In genomic region chrX:16040207-16040716, ce11 we compare ENCODE assay signal across 2 worm cellular contexts.
A peak's percentile ranks its signal among the peaks of the same experiment; 100 is the strongest.
TF ChIP-seq lines count a peak whose summit lies in the region.

Gene B0395.3 (minus strand): TSS chrX:16040257.

TF ChIP-seq in whole organism, L2 larva, 48 proteins besides CTCF, POLR2A, EP300 and RAD21 (continued from another document):
- TF ChIP-seq mdl-1 (tag; optimal IDR thresholded peaks at IDR 0.05; lab: Kevin White, UChicago) (no peak), ceh-82 (tag; optimal IDR thresholded peaks at IDR 0.05; lab: Kevin White, UChicago) (no peak), ztf-1 (GFP tag; conservative IDR thresholded peaks at IDR 0.05; lab: Robert Waterston, UW) (no peak), nhr-21 (tag; optimal IDR thresholded peaks at IDR 0.05; lab: Kevin White, UChicago) (no peak), zag-1 (tag; optimal IDR thresholded peaks at IDR 0.05; lab: Kevin White, UChicago) (no peak), nhr-12 (tag; optimal IDR thresholded peaks at IDR 0.05; lab: Kevin White, UChicago) (no peak), skn-1 (tag; optimal IDR thresholded peaks at IDR 0.05; lab: Kevin White, UChicago) (no peak), peb-1 (tag; optimal IDR thresholded peaks at IDR 0.05; lab: Kevin White, UChicago) (no peak), sma-3 (GFP tag; optimal IDR thresholded peaks at IDR 0.05; lab: Kevin White, UChicago) (no peak), unc-39 (tag; optimal IDR thresholded peaks at IDR 0.05; lab: Kevin White, UChicago) (no peak), elt-3 (tag; optimal IDR thresholded peaks at IDR 0.05; lab: Kevin White, UChicago) (no peak), dmd-4 (tag; optimal IDR thresholded peaks at IDR 0.05; lab: Kevin White, UChicago) (no peak), lin-13 (GFP tag; optimal IDR thresholded peaks at IDR 0.05; lab: Kevin White, UChicago) (no peak), F13H6.1 (tag; optimal IDR thresholded peaks at IDR 0.05; lab: Kevin White, UChicago) (peak; percentile 62), mab-5 (tag; optimal IDR thresholded peaks at IDR 0.05; lab: Kevin White, UChicago) (no peak), nhr-10 (tag; optimal IDR thresholded peaks at IDR 0.05; lab: Kevin White, UChicago) (no peak), elt-1 (tag; optimal IDR thresholded peaks at IDR 0.05; lab: Kevin White, UChicago) (no peak), nhr-23 (tag; optimal IDR thresholded peaks at IDR 0.05; lab: Kevin White, UChicago) (no peak), snpc-4 (tag; optimal IDR thresholded peaks at IDR 0.05; lab: Kevin White, UChicago) (no peak), nhr-77 (tag; optimal IDR thresholded peaks at IDR 0.05; lab: Kevin White, UChicago) (no peak), ztf-4 (tag; optimal IDR thresholded peaks at IDR 0.05; lab: Kevin White, UChicago) (no peak), unc-62 (GFP tag; optimal IDR thresholded peaks at IDR 0.05; lab: Kevin White, UChicago) (no peak), ama-1 (optimal IDR thresholded peaks at IDR 0.05; lab: Kevin White, UChicago) (no peak), lin-11 (tag; optimal IDR thresholded peaks at IDR 0.05; lab: Kevin White, UChicago) (peak; percentile 13), crh-2 (tag; optimal IDR thresholded peaks at IDR 0.05; lab: Kevin White, UChicago) (peak; percentile 22)

TF ChIP-seq in whole organism, L4 larva, 104 proteins besides CTCF, POLR2A, EP300 and RAD21 (continued from another document):
- TF ChIP-seq duxl-1 (tag; optimal IDR thresholded peaks at IDR 0.05; lab: Kevin White, UChicago; ENCODE audit: poor library complexity) = no peak
- no peak for TF ChIP-seq F37D6.2 (tag; optimal IDR thresholded peaks at IDR 0.05; lab: Kevin White, UChicago)
- no peak for TF ChIP-seq lin-15B (tag; optimal IDR thresholded peaks at IDR 0.05; lab: Kevin White, UChicago)
- TF ChIP-seq spr-1 (tag; optimal IDR thresholded peaks at IDR 0.05; lab: Kevin White, UChicago) = no peak
- no peak for TF ChIP-seq daf-19 (GFP tag; conservative IDR thresholded peaks at IDR 0.05; lab: Robert Waterston, UW)
- no peak for TF ChIP-seq lin-13 (GFP tag; optimal IDR thresholded peaks at IDR 0.05; lab: Kevin White, UChicago)
- no peak for TF ChIP-seq Y5F2A.4 (GFP tag; optimal IDR thresholded peaks at IDR 0.05; lab: Kevin White, UChicago)
- peak in 1 of 2 experiments; percentile 66 for TF ChIP-seq daf-16 (GFP tag; optimal IDR thresholded peaks at IDR 0.05; lab: Kevin White, UChicago)
- TF ChIP-seq daf-16 (tag; optimal IDR thresholded peaks at IDR 0.05; lab: Kevin White, UChicago) = peak; percentile 67
- TF ChIP-seq saeg-2 (GFP tag; IDR thresholded peaks at IDR 0.05; lab: Robert Waterston, UW) = no peak
- TF ChIP-seq ztf-7 (tag; optimal IDR thresholded peaks at IDR 0.05; lab: Kevin White, UChicago) = no peak
- TF ChIP-seq nhr-25 (tag; optimal IDR thresholded peaks at IDR 0.05; lab: Kevin White, UChicago; ENCODE audit: borderline replicate concordance, insufficient read depth) = peak; percentile 24
- TF ChIP-seq T20F7.1 (GFP tag; optimal IDR thresholded peaks at IDR 0.05; lab: Kevin White, UChicago) = no peak
- no peak for TF ChIP-seq ceh-20 (GFP tag; IDR thresholded peaks at IDR 0.05; lab: Robert Waterston, UW)
- no peak for TF ChIP-seq nhr-77 (tag; optimal IDR thresholded peaks at IDR 0.05; lab: Kevin White, UChicago)
- TF ChIP-seq zag-1 (tag; optimal IDR thresholded peaks at IDR 0.05; lab: Kevin White, UChicago) = no peak
- TF ChIP-seq egl-27 (tag; optimal IDR thresholded peaks at IDR 0.05; lab: Kevin White, UChicago) = no peak
- TF ChIP-seq skn-1 (tag; optimal IDR thresholded peaks at IDR 0.05; lab: Kevin White, UChicago) = no peak
- no peak for TF ChIP-seq ceh-28 (tag; optimal IDR thresholded peaks at IDR 0.05; lab: Kevin White, UChicago)
- TF ChIP-seq tra-1 (GFP tag; IDR thresholded peaks at IDR 0.05; lab: Robert Waterston, UW) = no peak
- no peak for TF ChIP-seq R02D3.7 (tag; optimal IDR thresholded peaks at IDR 0.05; lab: Kevin White, UChicago)
- no peak for TF ChIP-seq F49E8.2 (tag; optimal IDR thresholded peaks at IDR 0.05; lab: Kevin White, UChicago; ENCODE audit: borderline replicate concordance)
- TF ChIP-seq nhr-28 (tag; optimal IDR thresholded peaks at IDR 0.05; lab: Kevin White, UChicago) = peak; percentile 99
- TF ChIP-seq ZK546.5 (tag; optimal IDR thresholded peaks at IDR 0.05; lab: Kevin White, UChicago) = no peak
- TF ChIP-seq egl-43 (GFP tag; IDR thresholded peaks at IDR 0.05; lab: Robert Waterston, UW) = peak; percentile 58
- TF ChIP-seq mes-2 (tag; optimal IDR thresholded peaks at IDR 0.05; lab: Kevin White, UChicago; ENCODE audit: poor library complexity, severe bottlenecking) = peak; percentile 68
- no peak for TF ChIP-seq attf-4 (tag; optimal IDR thresholded peaks at IDR 0.05; lab: Kevin White, UChicago)
- TF ChIP-seq nhr-42 (GFP tag; IDR thresholded peaks at IDR 0.05; lab: Robert Waterston, UW) = no peak
- no peak; the same call in 1 of the 2 replicates for TF ChIP-seq T26A8.4 (GFP tag; IDR thresholded peaks at IDR 0.05; lab: Robert Waterston, UW)
- peak; percentile 44; the same call in 1 of the 2 replicates for TF ChIP-seq ctbp-1 (GFP tag; IDR thresholded peaks at IDR 0.05; lab: Robert Waterston, UW)
- peak; percentile 75 for TF ChIP-seq dmd-6 (GFP tag; IDR thresholded peaks at IDR 0.05; lab: Robert Waterston, UW)
- TF ChIP-seq mdl-1 (tag; optimal IDR thresholded peaks at IDR 0.05; lab: Kevin White, UChicago) = peak in 1 of 2 experiments; percentile 69
- TF ChIP-seq mxl-3 (GFP tag; optimal IDR thresholded peaks at IDR 0.05; lab: Kevin White, UChicago) = peak; percentile 59
- no peak for TF ChIP-seq madf-9 (GFP tag; conservative IDR thresholded peaks at IDR 0.05; lab: Robert Waterston, UW)
- TF ChIP-seq hif-1 (tag; optimal IDR thresholded peaks at IDR 0.05; lab: Kevin White, UChicago) = peak in 1 of 2 experiments; percentile 20
- peak in 1 of 2 experiments; percentile 97 for TF ChIP-seq unc-62 (GFP tag; optimal IDR thresholded peaks at IDR 0.05 in 1 of 2; lab: Kevin White, UChicago)
- TF ChIP-seq unc-62 (tag; optimal IDR thresholded peaks at IDR 0.05; lab: Kevin White, UChicago) = no peak
- no peak for TF ChIP-seq zfp-2 (tag; optimal IDR thresholded peaks at IDR 0.05; lab: Kevin White, UChicago)
- TF ChIP-seq nhr-41 (GFP tag; IDR thresholded peaks at IDR 0.05; lab: Robert Waterston, UW) = no peak
- TF ChIP-seq set-16 (GFP tag; IDR thresholded peaks at IDR 0.05; lab: Robert Waterston, UW) = peak; percentile 40; the same call in 1 of the 2 replicates
- peak; percentile 95 for TF ChIP-seq hlh-30 (tag; optimal IDR thresholded peaks at IDR 0.05; lab: Kevin White, UChicago; ENCODE audit: insufficient read depth)
- no peak for TF ChIP-seq mdt-29 (GFP tag; IDR thresholded peaks at IDR 0.05; lab: Robert Waterston, UW)
- peak; percentile 69 for TF ChIP-seq mep-1 (tag; optimal IDR thresholded peaks at IDR 0.05; lab: Kevin White, UChicago)
- TF ChIP-seq php-3 (GFP tag; IDR thresholded peaks at IDR 0.05; lab: Robert Waterston, UW) = no peak
- TF ChIP-seq lir-3 (tag; optimal IDR thresholded peaks at IDR 0.05; lab: Kevin White, UChicago) = no peak
- no peak for TF ChIP-seq nhr-76 (tag; optimal IDR thresholded peaks at IDR 0.05; lab: Kevin White, UChicago)
- peak; percentile 23 for TF ChIP-seq aha-1 (tag; lab: Kevin White, UChicago)
- TF ChIP-seq arid-1 (GFP tag; conservative IDR thresholded peaks at IDR 0.05; lab: Robert Waterston, UW) = no peak
- peak; percentile 75 for TF ChIP-seq hmg-1.1 (GFP tag; IDR thresholded peaks at IDR 0.05; lab: Robert Waterston, UW)
- TF ChIP-seq jun-1 (tag; optimal IDR thresholded peaks at IDR 0.05; lab: Kevin White, UChicago) = no peak
- no peak for TF ChIP-seq nhr-111 (GFP tag; optimal IDR thresholded peaks at IDR 0.05; lab: Kevin White, UChicago)
- TF ChIP-seq gei-8 (GFP tag; optimal IDR thresholded peaks at IDR 0.05; lab: Kevin White, UChicago) = no peak
- no peak for TF ChIP-seq D1046.2 (GFP tag; IDR thresholded peaks at IDR 0.05; lab: Robert Waterston, UW)
- TF ChIP-seq ces-1 (GFP tag; optimal IDR thresholded peaks at IDR 0.05; lab: Kevin White, UChicago) = no peak
- no peak for TF ChIP-seq dmd-8 (GFP tag; IDR thresholded peaks at IDR 0.05; lab: Robert Waterston, UW)
- TF ChIP-seq lsy-2 (tag; optimal IDR thresholded peaks at IDR 0.05; lab: Kevin White, UChicago) = peak in 1 of 2 experiments; percentile 30
- TF ChIP-seq dmd-9 (GFP tag; IDR thresholded peaks at IDR 0.05; lab: Robert Waterston, UW) = no peak
- no peak for TF ChIP-seq daf-8 (GFP tag; IDR thresholded peaks at IDR 0.05; lab: Robert Waterston, UW)
- no peak for TF ChIP-seq daf-12 (tag; optimal IDR thresholded peaks at IDR 0.05; lab: Kevin White, UChicago)
- TF ChIP-seq lin-39 (tag; optimal IDR thresholded peaks at IDR 0.05; lab: Kevin White, UChicago) = no peak
- TF ChIP-seq nhr-10 (tag; optimal IDR thresholded peaks at IDR 0.05; lab: Kevin White, UChicago) = no peak
- TF ChIP-seq F26F4.8 (GFP tag; conservative IDR thresholded peaks at IDR 0.05; lab: Robert Waterston, UW) = no peak
- TF ChIP-seq pha-4 (GFP tag; IDR thresholded peaks at IDR 0.05; lab: Robert Waterston, UW) = peak; percentile 36; the same call in 1 of the 2 replicates
- no peak for TF ChIP-seq pha-4 (tag; optimal IDR thresholded peaks at IDR 0.05; lab: Kevin White, UChicago)
- TF ChIP-seq madf-5 (GFP tag; IDR thresholded peaks at IDR 0.05; lab: Robert Waterston, UW) = no peak
- TF ChIP-seq lin-29 (GFP tag; IDR thresholded peaks at IDR 0.05; lab: Robert Waterston, UW) = no peak
- TF ChIP-seq sdz-12 (GFP tag; optimal IDR thresholded peaks at IDR 0.05; lab: Kevin White, UChicago) = no peak
- no peak for TF ChIP-seq F10B5.3 (tag; optimal IDR thresholded peaks at IDR 0.05; lab: Kevin White, UChicago)
- TF ChIP-seq zip-2 (tag; optimal IDR thresholded peaks at IDR 0.05; lab: Kevin White, UChicago) = no peak
- peak; percentile 8 for TF ChIP-seq nhr-6 (tag; optimal IDR thresholded peaks at IDR 0.05; lab: Kevin White, UChicago)
